Worm (Caenorhabditis elegans): Measurements from ENCODE around the gene C49F5.3.
A peak's percentile ranks its signal among the peaks of the same experiment; 100 is the strongest.

The C49F5.3 gene

ce11 chrX:12017908-12018479 lies 34.6 kb upstream of the C49F5.3 start, which contains the start of the genes nmat-1 and ucr-2.1 (continued):
- TF ChIP-seq jun-1 (tag; optimal IDR thresholded peaks at IDR 0.05) (no peak), sdz-12 (GFP tag; optimal IDR thresholded peaks at IDR 0.05) (no peak), ztf-7 (tag; optimal IDR thresholded peaks at IDR 0.05) (peak; percentile 35), skn-1 (tag; optimal IDR thresholded peaks at IDR 0.05) (no peak), dmd-8 (GFP tag; IDR thresholded peaks at IDR 0.05) (no peak), zfp-2 (tag; optimal IDR thresholded peaks at IDR 0.05) (no peak), dpl-1 (GFP tag; optimal IDR thresholded peaks at IDR 0.05) (peak; percentile 69), nhr-111 (GFP tag; optimal IDR thresholded peaks at IDR 0.05) (no peak), lim-7 (GFP tag; IDR thresholded peaks at IDR 0.05) (no peak), unc-39 (tag; optimal IDR thresholded peaks at IDR 0.05) (no peak), lsy-2 (tag; optimal IDR thresholded peaks at IDR 0.05) (peak in 1 of 2 experiments; percentile 75), nhr-11 (tag; optimal IDR thresholded peaks at IDR 0.05) (peak; percentile 55), pqm-1 (tag; optimal IDR thresholded peaks at IDR 0.05) (peak; percentile 56), zfp-3 (GFP tag; conservative IDR thresholded peaks at IDR 0.05) (0 out of 2 replicates have a peak, but pooled peaks have one; percentile 35), aha-1 (tag) (peak; percentile 100), ceh-82 (tag; optimal IDR thresholded peaks at IDR 0.05) (no peak), ZK546.5 (tag; optimal IDR thresholded peaks at IDR 0.05) (no peak), fos-1 (tag; optimal IDR thresholded peaks at IDR 0.05) (no peak), ceh-62 (tag; optimal IDR thresholded peaks at IDR 0.05) (no peak), nhr-41 (GFP tag; IDR thresholded peaks at IDR 0.05) (0 out of 2 replicates have a peak, but pooled peaks have one; percentile 19), zag-1 (tag; optimal IDR thresholded peaks at IDR 0.05) (peak; percentile 4), mxl-2 (GFP tag; conservative IDR thresholded peaks at IDR 0.05) (no peak), snpc-1.2 (GFP tag; IDR thresholded peaks at IDR 0.05) (no peak), Y75B8A.6 (GFP tag; IDR thresholded peaks at IDR 0.05) (no peak), zip-11 (GFP tag; IDR thresholded peaks at IDR 0.05) (no peak), nhr-48 (tag; optimal IDR thresholded peaks at IDR 0.05) (peak; percentile 35)

- TF ChIP-seq ceh-44 (GFP tag; IDR thresholded peaks at IDR 0.05) (no peak), unc-62 (GFP tag; optimal IDR thresholded peaks at IDR 0.05 in 1 of 2) (peak in 1 of 2 experiments; percentile 70), unc-62 (tag; optimal IDR thresholded peaks at IDR 0.05) (no peak), aha-1 (tag) (peak; percentile 63)
Measured at ce11 chrX:12007905-12008466, 24.6 kb upstream of the C49F5.3 start.

ce11 chrX:12006470-12006869 lies 23.0 kb upstream of the C49F5.3 start:
- peak; percentile 27; the same call in 1 of the 2 replicates for TF ChIP-seq dmd-6 (GFP tag; IDR thresholded peaks at IDR 0.05)
- no peak for TF ChIP-seq nhr-28 (tag; optimal IDR thresholded peaks at IDR 0.05)
- TF ChIP-seq spr-1 (tag; optimal IDR thresholded peaks at IDR 0.05) = no peak
- no peak for TF ChIP-seq sdz-12 (GFP tag; optimal IDR thresholded peaks at IDR 0.05)
- TF ChIP-seq unc-62 (GFP tag; optimal IDR thresholded peaks at IDR 0.05 in 1 of 2) = peak in 1 of 2 experiments; percentile 97
- no peak for TF ChIP-seq unc-62 (tag; optimal IDR thresholded peaks at IDR 0.05)
- TF ChIP-seq lin-13 (GFP tag; optimal IDR thresholded peaks at IDR 0.05) = no peak
- no peak for TF ChIP-seq daf-16 (GFP tag; optimal IDR thresholded peaks at IDR 0.05)
- peak; percentile 72 for TF ChIP-seq daf-16 (tag; optimal IDR thresholded peaks at IDR 0.05)
- TF ChIP-seq zip-2 (tag; optimal IDR thresholded peaks at IDR 0.05) = no peak
- TF ChIP-seq Y105C5A.15 (GFP tag; IDR thresholded peaks at IDR 0.05) = no peak
- no peak for TF ChIP-seq lir-3 (tag; optimal IDR thresholded peaks at IDR 0.05)
- TF ChIP-seq ZK337.2 (GFP tag; IDR thresholded peaks at IDR 0.05) = no peak
